Worm (Caenorhabditis elegans) whole organism, L1 larva: ENCODE data around the gene osgn-1.

Experiments
- egl-27 ChIP-seq, 2 experiments: fragments of 150-350 bp in 1 of 2; sonication (generic microtip); optimal IDR thresholded peaks; 3 replicates each; lab custom pipeline; 2017 to 2018; ENCODE audit warnings: missing biosample characterization in 2 of 2, missing genetic modification characterization in 2 of 2, missing genetic modification reagents in 2 of 2
- fos-1 ChIP-seq: fragments of 150-350 bp; optimal IDR thresholded peaks from 2 replicates; lab custom pipeline; 2014; ENCODE audit warnings: missing biosample characterization, missing genetic modification characterization
- lin-13 ChIP-seq: fragments of 150-350 bp; optimal IDR thresholded peaks from 2 replicates; lab custom pipeline; 2014; ENCODE audit warnings: missing biosample characterization, missing genetic modification reagents, missing genetic modification characterization
- nhr-28 ChIP-seq: fragments of 150-350 bp; optimal IDR thresholded peaks from 2 replicates; lab custom pipeline; 2014; ENCODE audit warnings: missing biosample characterization, missing genetic modification characterization
- snpc-4 ChIP-seq: fragments of 150-350 bp; optimal IDR thresholded peaks from 2 replicates; lab custom pipeline; 2014; ENCODE audit warnings: missing biosample characterization, missing genetic modification characterization
- zag-1 ChIP-seq: fragments of 150-350 bp; optimal IDR thresholded peaks from 2 replicates; lab custom pipeline; 2014; ENCODE audit warnings: missing biosample characterization, missing genetic modification characterization

ce11 chrIV:4210868-4211267 is 3.7 kb downstream of the osgn-1 start:
- TF ChIP-seq fos-1 (tag; lab: Kevin White, UChicago) (no peak), zag-1 (tag; lab: Kevin White, UChicago) (no peak), egl-27 (tag; optimal IDR thresholded peaks at IDR 0.05; lab: Kevin White, UChicago) (no peak), snpc-4 (tag; lab: Kevin White, UChicago) (no peak), nhr-28 (tag; lab: Kevin White, UChicago) (no peak), lin-13 (GFP tag; lab: Kevin White, UChicago) (no peak)
